Fruit fly (Drosophila melanogaster) whole organism, pupa: ENCODE results near the gene Eph.

Experiments
- CG10348 ChIP-seq: fragments of 200-800 bp; sonication (Bioruptor generic); IDR thresholded peaks from 2 replicates; pipeline ENCODE4 v1.3.6; 2022; ENCODE audit warnings: missing biosample characterization, missing genetic modification characterization
- CG12605 ChIP-seq: fragments of 200-800 bp; sonication (Bioruptor generic); IDR thresholded peaks from 2 replicates; pipeline ENCODE4 v1.3.6; 2022; ENCODE audit warnings: missing biosample characterization, missing genetic modification characterization
- CG13204 ChIP-seq: fragments of 200-800 bp; sonication (Bioruptor generic); optimal IDR thresholded peaks from 2 replicates; lab custom pipeline; 2018; ENCODE audit warnings: missing biosample characterization, mild to moderate bottlenecking, missing genetic modification characterization, moderate library complexity
- CG14655 ChIP-seq: fragments of 200-800 bp; sonication (Bioruptor generic); optimal IDR thresholded peaks from 3 replicates; lab custom pipeline; 2017; ENCODE audit warnings: mild to moderate bottlenecking, missing biosample characterization, missing genetic modification reagents, missing genetic modification characterization
- CG15710 ChIP-seq: fragments of 200-800 bp; sonication (Bioruptor generic); optimal IDR thresholded peaks from 2 replicates; lab custom pipeline; 2018; ENCODE audit warnings: missing biosample characterization, mild to moderate bottlenecking, missing genetic modification characterization, moderate library complexity
- CG32121 ChIP-seq: fragments of 200-800 bp; sonication (Bioruptor generic); IDR thresholded peaks from 2 replicates; pipeline ENCODE4 v1.3.6; 2022; ENCODE audit warnings: missing biosample characterization, missing genetic modification characterization
- CG8159 ChIP-seq: fragments of 200-800 bp; sonication (Bioruptor generic); optimal IDR thresholded peaks from 3 replicates; lab custom pipeline; 2018; ENCODE audit warnings: missing biosample characterization, mild to moderate bottlenecking, missing genetic modification characterization, moderate library complexity
- CG9948 ChIP-seq: fragments of 200-800 bp; sonication (Bioruptor generic); optimal IDR thresholded peaks from 2 replicates; lab custom pipeline; 2018; ENCODE audit warnings: missing biosample characterization, mild to moderate bottlenecking, missing genetic modification characterization, moderate library complexity
- EcR ChIP-seq: fragments of 200-800 bp; sonication (Bioruptor generic); optimal IDR thresholded peaks from 3 replicates; lab custom pipeline; 2019; ENCODE audit warnings: missing biosample characterization, missing genetic modification characterization, mild to moderate bottlenecking, moderate library complexity, missing genetic modification reagents
- Ets98B ChIP-seq: fragments of 200-800 bp; sonication (Bioruptor generic); IDR thresholded peaks from 2 replicates; pipeline ENCODE4 v1.3.6; 2022; ENCODE audit warnings: missing biosample characterization, missing genetic modification characterization
- Pif1B ChIP-seq: fragments of 200-800 bp; sonication (Bioruptor generic); optimal IDR thresholded peaks from 3 replicates; lab custom pipeline; 2016; ENCODE audit warnings: missing biosample characterization, missing genetic modification characterization
- fd96Ca ChIP-seq: fragments of 200-800 bp; sonication (Bioruptor generic); IDR thresholded peaks from 3 replicates; pipeline ENCODE4 v1.3.6; 2022; ENCODE audit warnings: missing biosample characterization, missing genetic modification characterization
- gl ChIP-seq: fragments of 200-800 bp; sonication (Bioruptor generic); optimal IDR thresholded peaks from 2 replicates; lab custom pipeline; 2018; ENCODE audit warnings: missing biosample characterization, mild to moderate bottlenecking, missing genetic modification characterization
- rn ChIP-seq: fragments of 200-800 bp; sonication (Bioruptor generic); IDR thresholded peaks from 2 replicates; pipeline ENCODE4 v1.3.6; 2022; ENCODE audit warnings: missing biosample characterization, missing genetic modification characterization

DNA sequence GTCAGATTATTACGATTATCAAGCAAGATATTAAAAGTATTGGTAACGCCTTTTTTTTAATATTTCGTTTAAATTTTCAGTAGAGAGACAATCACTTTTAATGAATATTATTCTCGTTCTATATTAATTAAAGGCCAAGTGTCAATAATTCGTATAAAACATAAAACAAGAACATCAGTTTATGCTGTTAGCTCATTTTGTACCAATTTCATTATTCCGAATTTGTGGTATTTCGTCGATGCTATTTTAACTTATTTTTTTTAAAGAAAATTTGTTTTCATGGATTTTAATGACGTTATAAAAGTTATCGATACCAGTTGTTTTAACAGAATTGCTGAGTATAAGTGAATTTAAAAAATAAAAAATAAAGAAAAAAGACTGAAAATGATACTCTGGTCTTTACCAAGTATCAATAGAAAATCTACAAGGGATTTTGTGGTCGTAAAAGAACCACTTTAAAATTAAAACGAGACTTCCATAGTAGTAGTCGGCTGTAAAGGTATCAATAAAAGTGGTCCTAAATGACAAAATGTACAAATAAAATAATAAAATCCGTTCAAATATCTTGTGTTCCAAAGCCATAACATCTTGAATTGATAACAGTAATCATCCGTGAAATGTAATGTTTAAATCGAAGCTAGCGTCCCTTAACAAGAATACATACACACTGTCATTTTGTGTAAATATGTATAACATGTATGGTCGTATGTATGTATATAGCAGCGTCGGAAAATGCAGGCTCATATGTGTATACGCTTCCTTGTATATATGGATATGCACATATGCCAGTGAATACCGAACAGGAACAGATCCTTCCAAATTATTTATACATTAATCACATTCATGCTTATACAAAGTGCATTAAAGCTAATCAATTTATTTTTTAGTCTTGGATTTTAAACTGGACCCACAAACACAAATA is at the start of gene Eph:
- TF ChIP-seq fd96Ca (GFP tag; lab: Robert Waterston, UW) (no peak), CG32121 (GFP tag; lab: Robert Waterston, UW) (no peak), CG12605 (no peak), CG8159 (tag; lab: Kevin White, UChicago) (peak; percentile 38), CG9948 (tag; lab: Kevin White, UChicago) (no peak), Pif1B (GFP tag; lab: Kevin White, UChicago) (peak; percentile 7), EcR (no peak), Ets98B (no peak), CG13204 (GFP tag; lab: Kevin White, UChicago) (no peak), CG15710 (tag; lab: Kevin White, UChicago) (no peak), CG14655 (GFP tag; lab: Kevin White, UChicago) (no peak), CG10348 (GFP tag; lab: Robert Waterston, UW) (no peak), gl (tag; lab: Kevin White, UChicago) (no peak), rn (no peak)
